Fruit fly (Drosophila melanogaster) whole organism, adult: Measurements from ENCODE around the gene CG31086.

Experiments
- CG12768 ChIP-seq: fragments of 200-800 bp; sonication (Bioruptor generic); optimal IDR thresholded peaks from 2 replicates; lab custom pipeline; 2017; ENCODE audit warnings: missing biosample characterization, missing genetic modification characterization, mild to moderate bottlenecking, moderate library complexity, missing genetic modification reagents
- CG14711 ChIP-seq: fragments of 200-800 bp; sonication (Bioruptor generic); optimal IDR thresholded peaks from 2 replicates; lab custom pipeline; 2018; ENCODE audit warnings: missing biosample characterization, mild to moderate bottlenecking, missing genetic modification characterization, moderate library complexity
- Clk ChIP-seq: fragments of 200-800 bp; sonication (Bioruptor generic); optimal IDR thresholded peaks from 2 replicates; lab custom pipeline; 2017; ENCODE audit warnings: missing biosample characterization, missing genetic modification characterization
- Crg-1 ChIP-seq: fragments of 200-800 bp; sonication (Bioruptor generic); optimal IDR thresholded peaks from 2 replicates; lab custom pipeline; 2016; ENCODE audit warnings: missing biosample characterization, missing genetic modification characterization
- tj ChIP-seq: fragments of 200-800 bp; sonication (Bioruptor generic); optimal IDR thresholded peaks from 3 replicates; lab custom pipeline; 2017; ENCODE audit warnings: missing biosample characterization, mild to moderate bottlenecking, missing genetic modification characterization, moderate library complexity
- toe ChIP-seq: fragments of 200-800 bp; sonication (Bioruptor generic); optimal IDR thresholded peaks from 2 replicates; lab custom pipeline; 2016; ENCODE audit warnings: missing biosample characterization, missing genetic modification characterization

- TF ChIP-seq Clk (no peak), tj (GFP tag; lab: Kevin White, UChicago) (no peak), Crg-1 (GFP tag; lab: Kevin White, UChicago) (no peak), toe (GFP tag; lab: Kevin White, UChicago) (no peak), CG14711 (tag; lab: Kevin White, UChicago) (no peak), CG12768 (GFP tag; lab: Kevin White, UChicago) (no peak)
Observed at dm6 chr3R:26212935-26213334, 27.9 kb downstream of the CG31086 start.
